Fruit fly (Drosophila melanogaster) whole organism, adult: ENCODE measurements around the gene KLHL18.
"Not testable (repeated sequence)": the region's sequence is repeated elsewhere in the genome, so short reads cannot be mapped to it uniquely, and the experiment has no call there.

Experiments
- CG11617 ChIP-seq: fragments of 200-800 bp; sonication (Bioruptor generic); optimal IDR thresholded peaks from 2 replicates; lab custom pipeline; 2017; ENCODE audit warnings: mild to moderate bottlenecking, missing biosample characterization, missing genetic modification reagents, missing genetic modification characterization
- CG12768 ChIP-seq: fragments of 200-800 bp; sonication (Bioruptor generic); optimal IDR thresholded peaks from 2 replicates; lab custom pipeline; 2017; ENCODE audit warnings: missing biosample characterization, missing genetic modification characterization, mild to moderate bottlenecking, moderate library complexity, missing genetic modification reagents
- CG14711 ChIP-seq: fragments of 200-800 bp; sonication (Bioruptor generic); optimal IDR thresholded peaks from 2 replicates; lab custom pipeline; 2018; ENCODE audit warnings: missing biosample characterization, mild to moderate bottlenecking, missing genetic modification characterization, moderate library complexity
- CG1620 ChIP-seq: fragments of 200-800 bp; sonication (Bioruptor generic); optimal IDR thresholded peaks from 2 replicates; lab custom pipeline; 2016; ENCODE audit warnings: missing biosample characterization, missing genetic modification characterization
- CG33017 ChIP-seq: fragments of 200-800 bp; sonication (Bioruptor generic); optimal IDR thresholded peaks from 2 replicates; lab custom pipeline; 2018; ENCODE audit warnings: missing biosample characterization, mild to moderate bottlenecking, missing genetic modification characterization, moderate library complexity
- CG5204 ChIP-seq: fragments of 200-800 bp; sonication (Bioruptor generic); optimal IDR thresholded peaks from 2 replicates; lab custom pipeline; 2016; ENCODE audit warnings: missing biosample characterization, missing genetic modification characterization
- CG7045 ChIP-seq: fragments of 200-800 bp; sonication (Bioruptor generic); optimal IDR thresholded peaks from 2 replicates; lab custom pipeline; 2017; ENCODE audit warnings: missing biosample characterization, mild to moderate bottlenecking, missing genetic modification characterization
- CG7101 ChIP-seq: fragments of 200-800 bp; sonication (Bioruptor generic); optimal IDR thresholded peaks from 2 replicates; lab custom pipeline; 2018; ENCODE audit warnings: missing biosample characterization, mild to moderate bottlenecking, missing genetic modification characterization, moderate library complexity
- Clk ChIP-seq: fragments of 200-800 bp; sonication (Bioruptor generic); optimal IDR thresholded peaks from 2 replicates; lab custom pipeline; 2017; ENCODE audit warnings: missing biosample characterization, missing genetic modification characterization
- Crg-1 ChIP-seq: fragments of 200-800 bp; sonication (Bioruptor generic); optimal IDR thresholded peaks from 2 replicates; lab custom pipeline; 2016; ENCODE audit warnings: missing biosample characterization, missing genetic modification characterization
- Hr96 ChIP-seq: fragments of 200-800 bp; sonication (Bioruptor generic); optimal IDR thresholded peaks from 2 replicates; lab custom pipeline; 2016; ENCODE audit warnings: missing biosample characterization, missing genetic modification characterization
- Mnt ChIP-seq: fragments of 200-800 bp; sonication (Bioruptor generic); optimal IDR thresholded peaks from 2 replicates; lab custom pipeline; 2016; ENCODE audit warnings: missing biosample characterization, mild to moderate bottlenecking, missing genetic modification characterization
- bab1 ChIP-seq: fragments of 200-800 bp; sonication (Bioruptor generic); optimal IDR thresholded peaks from 3 replicates; lab custom pipeline; 2019; ENCODE audit warnings: missing biosample characterization, mild to moderate bottlenecking, missing genetic modification characterization, moderate library complexity
- cic ChIP-seq: fragments of 200-800 bp; sonication (Bioruptor generic); optimal IDR thresholded peaks from 2 replicates; lab custom pipeline; 2017; ENCODE audit warnings: missing biosample characterization, mild to moderate bottlenecking, missing genetic modification characterization, moderate library complexity
- cnc ChIP-seq, 2 experiments: fragments of >200 bp; optimal IDR thresholded peaks; 2 replicates each; lab custom pipeline; 2017
- kay ChIP-seq: fragments of 200-800 bp; sonication (Bioruptor generic); peaks from one replicate; lab custom pipeline; 2016; ENCODE audit warnings: missing biosample characterization, missing genetic modification characterization, borderline replicate concordance
- ovo ChIP-seq: fragments of 200-800 bp; sonication (Bioruptor generic); optimal IDR thresholded peaks from 2 replicates; lab custom pipeline; 2016; ENCODE audit warnings: missing biosample characterization, missing genetic modification characterization
- pad ChIP-seq: fragments of 200-800 bp; sonication (Bioruptor generic); optimal IDR thresholded peaks from 3 replicates; lab custom pipeline; 2017; ENCODE audit warnings: missing biosample characterization, missing genetic modification characterization, mild to moderate bottlenecking, moderate library complexity, missing genetic modification reagents
- tj ChIP-seq: fragments of 200-800 bp; sonication (Bioruptor generic); optimal IDR thresholded peaks from 3 replicates; lab custom pipeline; 2017; ENCODE audit warnings: missing biosample characterization, mild to moderate bottlenecking, missing genetic modification characterization, moderate library complexity
- toe ChIP-seq: fragments of 200-800 bp; sonication (Bioruptor generic); optimal IDR thresholded peaks from 2 replicates; lab custom pipeline; 2016; ENCODE audit warnings: missing biosample characterization, missing genetic modification characterization

KLHL18 gene

dm6 chr3R:11964000-11964399, 46.2 kb downstream of the KLHL18 start:
- no peak for TF ChIP-seq CG5204 (GFP tag; lab: Kevin White, UChicago)
- no peak for TF ChIP-seq CG1620 (GFP tag; lab: Kevin White, UChicago)

- peak; percentile 72 for TF ChIP-seq pad (GFP tag; lab: Kevin White, UChicago)
- TF ChIP-seq ovo (GFP tag; lab: Kevin White, UChicago), result peak; percentile 86
- peak; percentile 69 for TF ChIP-seq CG14711
- peak; percentile 91 for TF ChIP-seq bab1 (GFP tag; lab: Kevin White, UChicago)
- TF ChIP-seq Hr96, result peak; percentile 83
- peak; percentile 80 for TF ChIP-seq Clk (GFP tag; lab: Kevin White, UChicago)
- peak; percentile 54 for TF ChIP-seq CG7045
- peak; percentile 7 for TF ChIP-seq cic (GFP tag; lab: Kevin White, UChicago)
- TF ChIP-seq CG12768, result peak; percentile 60
- peak; percentile 48 for TF ChIP-seq CG33017 (tag; lab: Kevin White, UChicago)
- peak; percentile 81 for TF ChIP-seq CG11617 (GFP tag; lab: Kevin White, UChicago)
- TF ChIP-seq kay (GFP tag; lab: Kevin White, UChicago), result no peak
- peak; percentile 58 for TF ChIP-seq Mnt (GFP tag; lab: Kevin White, UChicago)
- peak; percentile 47 for TF ChIP-seq tj
- TF ChIP-seq CG5204 (GFP tag; lab: Kevin White, UChicago), result peak; percentile 90
- peak; percentile 80 for TF ChIP-seq CG7101 (tag; lab: Kevin White, UChicago)
- TF ChIP-seq toe (GFP tag; lab: Kevin White, UChicago), result peak; percentile 94
- no peak for TF ChIP-seq cnc (optimal IDR thresholded peaks at IDR 0.05; lab: Kevin White, UChicago)
- TF ChIP-seq CG1620 (GFP tag; lab: Kevin White, UChicago), result peak; percentile 93
- peak; percentile 81 for TF ChIP-seq Crg-1 (GFP tag; lab: Kevin White, UChicago)
These were observed 47.5 kb downstream of the KLHL18 start, which contains the start of the genes CG3281 and aurA for dm6 chr3R:11962739-11963214. Gene CG3281 (minus strand): TSS chr3R:11962805. Gene aurA (plus strand): TSS chr3R:11963124.

- TF ChIP-seq CG1620, pad, ovo (GFP tag; lab: Kevin White, UChicago): not testable (repeated sequence)
These were observed 52.0 kb downstream of the KLHL18 start, which contains the start of gene Hsp70Ab for dm6 chr3R:11958235-11958634. Gene Hsp70Ab (plus strand): TSS chr3R:11958535.
